Fruit fly (Drosophila melanogaster): ENCODE measurements around the gene ctrip.

Gene ctrip

dm6 chr3R:4775371-4775770 lies 36.5 kb downstream of the ctrip start:
- peak; percentile 56 for TF ChIP-seq CoRest (tag; optimal IDR thresholded peaks at IDR 0.05)
- peak; percentile 38 for TF ChIP-seq CHES-1-like (GFP tag; optimal IDR thresholded peaks at IDR 0.05)
- peak; percentile 60; the same call in 1 of the 3 replicates for TF ChIP-seq Dbx (GFP tag; IDR thresholded peaks at IDR 0.05)
- TF ChIP-seq CG34422 (GFP tag; IDR thresholded peaks at IDR 0.05): peak; percentile 80
- TF ChIP-seq CG13894 (tag; optimal IDR thresholded peaks at IDR 0.05): no peak
- peak; percentile 92 for TF ChIP-seq CG30020 (tag; optimal IDR thresholded peaks at IDR 0.05)
- TF ChIP-seq Dip3 (GFP tag; optimal IDR thresholded peaks at IDR 0.05): peak; percentile 17
- peak; percentile 27 for TF ChIP-seq HmgD (GFP tag; optimal IDR thresholded peaks at IDR 0.05)
- peak; percentile 80 for TF ChIP-seq Med (GFP tag)
- TF ChIP-seq zf30C (GFP tag; optimal IDR thresholded peaks at IDR 0.05): no peak
- no peak for TF ChIP-seq tup (GFP tag; optimal IDR thresholded peaks at IDR 0.05)
- TF ChIP-seq CG12744 (GFP tag; optimal IDR thresholded peaks at IDR 0.05): no peak
- TF ChIP-seq Sry-δ (GFP tag; optimal IDR thresholded peaks at IDR 0.05): peak; percentile 17
- no peak for TF ChIP-seq CG10654 (GFP tag; optimal IDR thresholded peaks at IDR 0.05)
- peak; percentile 75 for TF ChIP-seq MESR4 (GFP tag; optimal IDR thresholded peaks at IDR 0.05)
- TF ChIP-seq HLHmδ (GFP tag; optimal IDR thresholded peaks at IDR 0.05): no peak
- no peak for TF ChIP-seq CG10543 (GFP tag; optimal IDR thresholded peaks at IDR 0.05)
- no peak; the same call in 1 of the 2 replicates for TF ChIP-seq vvl (GFP tag; IDR thresholded peaks at IDR 0.05)
- peak; percentile 27 to 51 for TF ChIP-seq dpn (GFP tag; optimal IDR thresholded peaks at IDR 0.05)
- TF ChIP-seq emc (GFP tag; optimal IDR thresholded peaks at IDR 0.05): no peak
- TF ChIP-seq HHEX (GFP tag; optimal IDR thresholded peaks at IDR 0.05): peak; percentile 25
- TF ChIP-seq CG2120 (GFP tag; optimal IDR thresholded peaks at IDR 0.05): peak; percentile 61
- TF ChIP-seq ftz-f1 (GFP tag; optimal IDR thresholded peaks at IDR 0.05): no peak
- TF ChIP-seq gcm2 (GFP tag; optimal IDR thresholded peaks at IDR 0.05): no peak
- TF ChIP-seq Lhr (GFP tag; optimal IDR thresholded peaks at IDR 0.05): peak; percentile 67
- TF ChIP-seq ci (GFP tag; IDR thresholded peaks at IDR 0.05): no peak
- TF ChIP-seq Pdp1 (GFP tag; optimal IDR thresholded peaks at IDR 0.05): peak in 1 of 2 experiments; percentile 24
- no peak for TF ChIP-seq sim (GFP tag; IDR thresholded peaks at IDR 0.05)
- TF ChIP-seq C15 (GFP tag; IDR thresholded peaks at IDR 0.05): no peak
- peak; percentile 15 for TF ChIP-seq jumu (GFP tag; optimal IDR thresholded peaks at IDR 0.05)
- TF ChIP-seq CG18011 (GFP tag; optimal IDR thresholded peaks at IDR 0.05): no peak
- peak; percentile 58 for TF ChIP-seq trem (tag; optimal IDR thresholded peaks at IDR 0.05)
- no peak for TF ChIP-seq grn (GFP tag; optimal IDR thresholded peaks at IDR 0.05)
- no peak for TF ChIP-seq wek (GFP tag; optimal IDR thresholded peaks at IDR 0.05)
- TF ChIP-seq CG4730 (GFP tag; IDR thresholded peaks at IDR 0.05): no peak
- peak; percentile 50 for TF ChIP-seq CG17829 (tag; optimal IDR thresholded peaks at IDR 0.05)
- TF ChIP-seq CG34224 (GFP tag; IDR thresholded peaks at IDR 0.05; ENCODE audit: partially characterized antibody): no peak
- peak; percentile 98 for TF ChIP-seq her (GFP tag; optimal IDR thresholded peaks at IDR 0.05)
- no peak for TF ChIP-seq CG10147 (GFP tag; optimal IDR thresholded peaks at IDR 0.05)
- no peak for TF ChIP-seq jing (GFP tag; optimal IDR thresholded peaks at IDR 0.05)
- peak; percentile 40; the same call in 1 of the 2 replicates for TF ChIP-seq Ptx1 (GFP tag; IDR thresholded peaks at IDR 0.05)
- TF ChIP-seq CTCF (GFP tag; optimal IDR thresholded peaks at IDR 0.05): no peak
- TF ChIP-seq CG17802 (tag; optimal IDR thresholded peaks at IDR 0.05): peak; percentile 81
- TF ChIP-seq CG4617 (GFP tag; optimal IDR thresholded peaks at IDR 0.05; ENCODE audit: borderline replicate concordance): peak; percentile 79
- peak; percentile 86 for TF ChIP-seq MBD-R2 (GFP tag; IDR thresholded peaks at IDR 0.05)
- TF ChIP-seq BEAF-32 (GFP tag; optimal IDR thresholded peaks at IDR 0.05): peak; percentile 40
- peak; percentile 2 for TF ChIP-seq fu2 (GFP tag; optimal IDR thresholded peaks at IDR 0.05)
- TF ChIP-seq Ada2b (GFP tag; IDR thresholded peaks at IDR 0.05): peak; percentile 13; the same call in 1 of the 2 replicates
- peak; percentile 50 for TF ChIP-seq Myb (GFP tag; optimal IDR thresholded peaks at IDR 0.05)
- no peak for TF ChIP-seq CG30431 (GFP tag; optimal IDR thresholded peaks at IDR 0.05)
- TF ChIP-seq pan (optimal IDR thresholded peaks at IDR 0.05): no peak
- TF ChIP-seq pan (GFP tag; optimal IDR thresholded peaks at IDR 0.05 in 1 of 2, IDR thresholded peaks at IDR 0.05 in 1 of 2): peak in 1 of 2 experiments; percentile 33
